Worm (Caenorhabditis elegans): ENCODE data around the gene mett-10.

DNA sequence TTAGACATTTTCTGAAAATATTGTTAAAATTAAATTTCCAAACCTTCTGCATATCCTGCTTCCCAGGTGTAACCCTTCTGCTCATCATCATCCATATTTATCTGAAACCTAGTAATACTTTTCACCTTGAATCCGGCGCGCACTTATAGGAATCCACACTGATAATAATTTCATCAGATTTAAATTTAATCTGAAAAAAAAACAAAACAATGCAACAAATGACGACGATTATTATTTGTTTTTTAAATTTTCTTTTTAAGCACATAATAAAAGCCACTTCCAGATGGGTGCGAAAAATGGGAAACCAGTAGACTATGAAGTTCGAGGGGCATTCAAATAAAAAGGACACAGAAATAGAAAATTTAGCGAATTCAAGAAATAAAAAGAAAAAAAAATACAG is 24.2 kb upstream of the mett-10 start, which contains the start of gene gtf-2H2C:
- TF ChIP-seq ztf-1 (GFP tag; conservative IDR thresholded peaks at IDR 0.05) = no peak
- no peak for TF ChIP-seq unc-62 (GFP tag; optimal IDR thresholded peaks at IDR 0.05)

Data from whole organism, L2 larva.